Worm (Caenorhabditis elegans) whole organism, L3 larva: ENCODE measurements around the gene tag-52.
A peak's percentile ranks its signal among the peaks of the same experiment; 100 is the strongest.

ENCODE experiments used
- R02D3.7 ChIP-seq: fragments of 150-350 bp; optimal IDR thresholded peaks from 2 replicates; lab custom pipeline; 2014; ENCODE audit warnings: missing biosample characterization, missing genetic modification characterization
- ZK546.5 ChIP-seq: sonication (generic microtip); optimal IDR thresholded peaks from 2 replicates; lab custom pipeline; 2017; ENCODE audit warnings: missing biosample characterization, missing genetic modification characterization
- aly-2 ChIP-seq: fragments of 150-350 bp; optimal IDR thresholded peaks from 2 replicates; lab custom pipeline; 2014; ENCODE audit warnings: missing biosample characterization, missing genetic modification characterization
- ama-1 ChIP-seq: fragments of 150-350 bp; optimal IDR thresholded peaks from 2 replicates; lab custom pipeline; 2018
- ceh-16 ChIP-seq: sonication (generic microtip); optimal IDR thresholded peaks from 2 replicates; lab custom pipeline; 2017; ENCODE audit warnings: missing biosample characterization, missing genetic modification characterization
- ceh-28 ChIP-seq: fragments of 150-350 bp; optimal IDR thresholded peaks from 2 replicates; lab custom pipeline; 2014; ENCODE audit warnings: missing biosample characterization, missing genetic modification reagents, missing genetic modification characterization
- ceh-82 ChIP-seq: fragments of 150-350 bp; optimal IDR thresholded peaks from 2 replicates; lab custom pipeline; 2014; ENCODE audit warnings: missing biosample characterization, missing genetic modification characterization
- daf-12 ChIP-seq: fragments of 150-350 bp; optimal IDR thresholded peaks from 2 replicates; lab custom pipeline; 2014; ENCODE audit warnings: missing biosample characterization, missing genetic modification reagents, missing genetic modification characterization
- egl-5 ChIP-seq: fragments of 150-350 bp; optimal IDR thresholded peaks from 2 replicates; lab custom pipeline; 2017; ENCODE audit warnings: missing biosample characterization, missing genetic modification reagents, missing genetic modification characterization, inconsistent platforms
- elt-1 ChIP-seq: fragments of 150-350 bp; optimal IDR thresholded peaks from 2 replicates; lab custom pipeline; 2014; ENCODE audit warnings: missing biosample characterization, missing genetic modification characterization
- elt-2 ChIP-seq: sonication (generic microtip); optimal IDR thresholded peaks from 2 replicates; lab custom pipeline; 2016; ENCODE audit warnings: missing genetic modification reagents, mild to moderate bottlenecking, missing genetic modification characterization, missing compliant biosample characterization
- elt-3 ChIP-seq, 3 experiments: fragments of 150-350 bp in 1 of 3; sonication (generic microtip) in 2 of 3; optimal IDR thresholded peaks; 2 replicates in 2 of 3; 4 replicates in 1 of 3; lab custom pipeline; 2014 to 2017; ENCODE audit warnings: missing biosample characterization in 3 of 3, missing genetic modification characterization in 3 of 3
- fkh-10 ChIP-seq: sonication (generic microtip); optimal IDR thresholded peaks from 2 replicates; lab custom pipeline; 2017; ENCODE audit warnings: missing biosample characterization, missing genetic modification reagents, missing genetic modification characterization
- fkh-2 ChIP-seq: fragments of 150-350 bp; optimal IDR thresholded peaks from 2 replicates; lab custom pipeline; 2014; ENCODE audit warnings: missing biosample characterization, missing genetic modification reagents, missing genetic modification characterization
- fos-1 ChIP-seq: fragments of 150-350 bp; optimal IDR thresholded peaks from 2 replicates; lab custom pipeline; 2014; ENCODE audit warnings: missing biosample characterization, missing genetic modification characterization
- hmg-11 ChIP-seq: sonication (generic microtip); optimal IDR thresholded peaks from 2 replicates; lab custom pipeline; 2016; ENCODE audit warnings: missing genetic modification characterization, missing compliant biosample characterization
- jun-1 ChIP-seq: fragments of 150-350 bp; optimal IDR thresholded peaks from 2 replicates; lab custom pipeline; 2014; ENCODE audit warnings: missing biosample characterization, missing genetic modification reagents, missing genetic modification characterization
- lin-15B ChIP-seq: fragments of 150-350 bp; optimal IDR thresholded peaks from 2 replicates; lab custom pipeline; 2014; ENCODE audit warnings: missing biosample characterization, missing genetic modification characterization
- lin-39 ChIP-seq: fragments of 150-350 bp; optimal IDR thresholded peaks from 2 replicates; lab custom pipeline; 2018; ENCODE audit warnings: missing biosample characterization, missing genetic modification reagents, missing genetic modification characterization
- lsy-12 ChIP-seq: sonication (generic microtip); optimal IDR thresholded peaks from 2 replicates; lab custom pipeline; 2016; ENCODE audit warnings: mild to moderate bottlenecking, missing genetic modification characterization, missing compliant biosample characterization
- mdl-1 ChIP-seq: fragments of 150-350 bp; optimal IDR thresholded peaks from 2 replicates; lab custom pipeline; 2014; ENCODE audit warnings: missing biosample characterization, missing genetic modification characterization
- mml-1 ChIP-seq: fragments of 150-350 bp; sonication (generic microtip); optimal IDR thresholded peaks from 3 replicates; lab custom pipeline; 2014; ENCODE audit warnings: missing biosample characterization, missing genetic modification characterization
- nfya-1 ChIP-seq: sonication (generic microtip); optimal IDR thresholded peaks from 2 replicates; lab custom pipeline; 2017; ENCODE audit warnings: missing genetic modification characterization, mild to moderate bottlenecking, missing compliant biosample characterization, antibody characterized with exemption, moderate library complexity; ENCODE audit not compliant: insufficient read depth
- nhr-11 ChIP-seq: fragments of 150-350 bp; optimal IDR thresholded peaks from 2 replicates; lab custom pipeline; 2014; ENCODE audit warnings: missing biosample characterization, missing genetic modification characterization
- nhr-23 ChIP-seq: fragments of 150-350 bp; optimal IDR thresholded peaks from 2 replicates; lab custom pipeline; 2014; ENCODE audit warnings: missing biosample characterization, missing genetic modification reagents, missing genetic modification characterization
- nhr-237 ChIP-seq: fragments of 150-350 bp; optimal IDR thresholded peaks from 2 replicates; lab custom pipeline; 2014; ENCODE audit warnings: missing biosample characterization, missing genetic modification characterization
- nhr-25 ChIP-seq: sonication (generic microtip); optimal IDR thresholded peaks from 2 replicates; lab custom pipeline; 2017; ENCODE audit warnings: missing biosample characterization, missing genetic modification characterization
- nhr-28 ChIP-seq: fragments of 150-350 bp; optimal IDR thresholded peaks from 2 replicates; lab custom pipeline; 2014; ENCODE audit warnings: missing biosample characterization, missing genetic modification characterization
- nhr-43 ChIP-seq: sonication (generic microtip); optimal IDR thresholded peaks from 2 replicates; lab custom pipeline; 2016; ENCODE audit warnings: mild to moderate bottlenecking, missing genetic modification characterization, missing compliant biosample characterization; ENCODE audit not compliant: poor library complexity, severe bottlenecking
- nhr-67 ChIP-seq: fragments of 150-350 bp; optimal IDR thresholded peaks from 2 replicates; lab custom pipeline; 2014; ENCODE audit warnings: missing biosample characterization, missing genetic modification characterization
- nhr-76 ChIP-seq: fragments of 150-350 bp; sonication (generic microtip); optimal IDR thresholded peaks from 5 replicates; lab custom pipeline; 2014; ENCODE audit warnings: missing biosample characterization, missing genetic modification characterization
- nhr-77 ChIP-seq: fragments of 150-350 bp; optimal IDR thresholded peaks from 2 replicates; lab custom pipeline; 2014; ENCODE audit warnings: missing biosample characterization, missing genetic modification characterization
- pqm-1 ChIP-seq: fragments of 150-350 bp; optimal IDR thresholded peaks from 2 replicates; lab custom pipeline; 2017; ENCODE audit warnings: missing biosample characterization, missing genetic modification characterization, inconsistent platforms
- snpc-4 ChIP-seq: fragments of 150-350 bp; optimal IDR thresholded peaks from 2 replicates; lab custom pipeline; 2014; ENCODE audit warnings: missing biosample characterization, missing genetic modification characterization
- unc-39 ChIP-seq: sonication (generic microtip); optimal IDR thresholded peaks from 4 replicates; lab custom pipeline; 2017; ENCODE audit warnings: missing biosample characterization, missing genetic modification characterization
- unc-62 ChIP-seq: fragments of 150-350 bp; sonication (generic microtip); optimal IDR thresholded peaks from 4 replicates; lab custom pipeline; 2014; ENCODE audit warnings: missing biosample characterization, missing genetic modification reagents, missing genetic modification characterization
- zag-1 ChIP-seq: fragments of 150-350 bp; optimal IDR thresholded peaks from 2 replicates; lab custom pipeline; 2014; ENCODE audit warnings: missing biosample characterization, missing genetic modification characterization
- ztf-11 ChIP-seq: fragments of 150-350 bp; optimal IDR thresholded peaks from 2 replicates; lab custom pipeline; 2014; ENCODE audit warnings: missing biosample characterization, missing genetic modification characterization
- ztf-4 ChIP-seq: fragments of 150-350 bp; optimal IDR thresholded peaks from 2 replicates; lab custom pipeline; 2014; ENCODE audit warnings: missing biosample characterization, missing genetic modification characterization

The tag-52 gene

DNA sequence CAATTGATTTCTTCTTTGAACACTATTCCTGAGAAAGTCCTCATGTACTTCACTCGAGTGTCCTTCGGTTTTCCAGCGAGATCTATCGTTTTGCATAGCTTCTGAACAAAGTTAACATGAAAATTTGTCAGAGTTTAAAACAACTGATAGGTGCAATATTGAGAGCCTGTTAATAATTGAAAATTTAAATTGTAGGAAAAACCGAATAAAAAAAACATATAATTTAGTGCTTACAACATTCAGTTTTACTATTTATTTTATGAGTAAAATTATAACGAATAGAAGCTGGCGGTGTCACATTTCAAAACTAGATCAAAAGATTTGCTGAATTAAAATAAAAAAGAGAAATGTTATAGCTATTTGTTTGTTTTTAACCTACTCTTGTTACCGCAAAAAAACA is 14.8 kb upstream of the tag-52 start, which contains the start of gene C02F12.8:
Gene C02F12.8, minus strand, starts transcription at position 101 of the 400 bp plus-strand sequence.
- TF ChIP-seq elt-1 (tag; lab: Kevin White, UChicago): no peak
- no peak for TF ChIP-seq ceh-82 (tag; lab: Kevin White, UChicago)
- TF ChIP-seq nhr-11 (tag; lab: Kevin White, UChicago): no peak
- no peak for TF ChIP-seq lin-39
- no peak for TF ChIP-seq nhr-23 (tag; lab: Kevin White, UChicago)
- TF ChIP-seq fkh-2: no peak
- TF ChIP-seq nhr-76: no peak
- no peak for TF ChIP-seq fos-1
- no peak for TF ChIP-seq mml-1 (tag; lab: Kevin White, UChicago)
- TF ChIP-seq ztf-4 (tag; lab: Kevin White, UChicago): no peak
- no peak for TF ChIP-seq nhr-237 (tag; lab: Kevin White, UChicago)
- no peak for TF ChIP-seq ama-1 (lab: Kevin White, UChicago)
- no peak for TF ChIP-seq nhr-25 (tag; lab: Kevin White, UChicago)
- no peak for TF ChIP-seq nhr-67 (tag; lab: Kevin White, UChicago)
- no peak for TF ChIP-seq jun-1
- no peak for TF ChIP-seq nhr-43 (tag; lab: Kevin White, UChicago)
- no peak for TF ChIP-seq hmg-11

DNA sequence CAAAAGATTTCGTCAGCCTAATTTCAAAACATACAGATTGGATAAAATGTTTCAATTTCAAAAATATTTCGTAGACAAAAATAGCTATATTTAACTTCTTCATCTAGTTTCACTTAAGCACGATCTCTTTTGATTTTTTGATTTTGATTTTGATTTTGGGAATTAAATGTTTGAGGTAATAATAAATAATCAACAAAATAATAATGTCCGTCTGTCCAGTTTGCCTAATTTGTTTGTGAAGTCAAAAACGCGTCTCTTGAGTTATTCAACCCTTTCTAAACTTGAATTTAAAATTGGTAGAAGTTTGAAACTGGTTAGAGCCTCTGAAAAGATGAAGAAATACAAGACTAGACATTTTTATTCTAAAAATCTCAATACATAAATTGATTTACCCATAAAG is 11.4 kb upstream of the tag-52 start:
- no peak for TF ChIP-seq zag-1
- TF ChIP-seq nhr-77: no peak
- no peak for TF ChIP-seq fos-1
- no peak for TF ChIP-seq unc-39
- TF ChIP-seq snpc-4 (tag; lab: Kevin White, UChicago): no peak
- TF ChIP-seq nhr-237 (tag; lab: Kevin White, UChicago): no peak
- TF ChIP-seq elt-2 (tag; lab: Kevin White, UChicago): no peak
- no peak for TF ChIP-seq lin-39
- TF ChIP-seq nhr-67 (tag; lab: Kevin White, UChicago): no peak
- TF ChIP-seq ama-1 (lab: Kevin White, UChicago): no peak
- TF ChIP-seq ZK546.5 (tag; lab: Kevin White, UChicago): no peak
- no peak for TF ChIP-seq nhr-11 (tag; lab: Kevin White, UChicago)
- TF ChIP-seq mdl-1 (tag; lab: Kevin White, UChicago): no peak
- no peak for TF ChIP-seq elt-3 (tag; optimal IDR thresholded peaks at IDR 0.05; lab: Kevin White, UChicago)
- no peak for TF ChIP-seq hmg-11
- no peak for TF ChIP-seq pqm-1 (tag; lab: Kevin White, UChicago)
- TF ChIP-seq lin-15B (tag; lab: Kevin White, UChicago): no peak
- TF ChIP-seq lsy-12 (tag; lab: Kevin White, UChicago): no peak
- no peak for TF ChIP-seq nhr-28 (tag; lab: Kevin White, UChicago)
- TF ChIP-seq, all 47 proteins: peak for 0

DNA sequence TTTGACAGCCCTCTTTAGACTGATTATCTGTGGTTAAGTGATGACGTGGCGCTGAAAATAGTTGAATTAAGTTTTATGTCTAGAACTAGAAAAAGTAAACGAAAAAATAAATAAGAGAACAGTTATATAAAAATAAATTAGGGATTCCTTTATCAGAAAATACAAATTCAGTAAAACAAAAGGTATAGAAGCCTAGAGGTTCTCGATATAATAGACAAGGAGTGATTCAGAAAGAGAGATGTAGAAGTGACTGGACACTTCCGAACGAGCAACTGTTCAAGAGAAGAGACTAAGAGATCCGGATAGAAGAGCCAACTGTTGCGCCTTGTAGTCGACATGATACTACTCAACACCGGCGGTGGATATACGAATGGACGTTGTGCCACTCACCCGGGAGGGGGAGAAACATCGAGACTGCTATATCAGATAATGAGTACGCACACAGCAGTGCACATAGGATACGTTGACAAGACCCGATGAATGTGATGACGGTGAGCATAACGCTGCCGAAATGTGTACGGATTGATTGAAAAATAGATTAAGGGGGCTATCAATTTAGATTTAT is 10.9 kb upstream of the tag-52 start, which contains the start of gene tag-278:
Gene tag-278, minus strand, starts transcription at position 51 of the 565 bp plus-strand sequence.
- no peak for TF ChIP-seq ceh-28
- TF ChIP-seq ceh-82 (tag; lab: Kevin White, UChicago): no peak
- TF ChIP-seq egl-5: peak; percentile 9
- TF ChIP-seq jun-1: no peak
- peak; percentile 19 for TF ChIP-seq nfya-1 (tag; lab: Kevin White, UChicago)
- no peak for TF ChIP-seq aly-2 (tag; lab: Kevin White, UChicago)
- TF ChIP-seq fkh-2: no peak

DNA sequence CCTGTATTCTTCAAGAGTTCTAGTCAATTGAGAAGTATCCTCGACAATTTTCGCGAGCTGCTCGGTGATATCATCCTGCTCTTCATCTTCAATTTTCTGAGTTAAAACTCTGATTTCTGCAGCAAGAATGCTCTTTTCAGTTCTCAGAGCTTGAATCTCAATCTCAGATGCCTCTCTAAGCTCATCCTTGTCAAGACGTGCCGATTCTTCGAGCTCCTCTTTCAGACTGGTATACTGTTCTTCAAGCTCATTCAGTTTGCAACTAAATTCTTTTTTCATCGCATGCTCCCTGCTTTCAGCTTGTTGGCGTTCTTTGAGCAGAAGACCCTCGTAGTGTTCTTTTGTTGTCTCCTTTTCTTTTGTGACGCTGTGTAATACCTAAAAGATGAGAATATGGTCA is 8.1 kb upstream of the tag-52 start:
- TF ChIP-seq nhr-25 (tag; lab: Kevin White, UChicago) (no peak), ZK546.5 (tag; lab: Kevin White, UChicago) (no peak), unc-62 (GFP tag; lab: Kevin White, UChicago) (no peak), unc-39 (no peak), nhr-43 (tag; lab: Kevin White, UChicago) (no peak), aly-2 (tag; lab: Kevin White, UChicago) (no peak), fkh-10 (GFP tag; lab: Kevin White, UChicago) (no peak), elt-2 (tag; lab: Kevin White, UChicago) (no peak), nhr-76 (no peak), lin-15B (tag; lab: Kevin White, UChicago) (no peak), nhr-237 (tag; lab: Kevin White, UChicago) (no peak), lsy-12 (tag; lab: Kevin White, UChicago) (no peak), mdl-1 (tag; lab: Kevin White, UChicago) (no peak), ztf-11 (tag; lab: Kevin White, UChicago) (no peak), ceh-16 (tag; lab: Kevin White, UChicago) (no peak), zag-1 (no peak), hmg-11 (no peak), R02D3.7 (tag; lab: Kevin White, UChicago) (no peak), daf-12 (tag; lab: Kevin White, UChicago) (no peak)
